Fruit fly (Drosophila melanogaster): ENCODE measurements around the gene Gr93a.
A peak's percentile ranks its signal among the peaks of the same experiment; 100 is the strongest.

Gr93a gene

DNA sequence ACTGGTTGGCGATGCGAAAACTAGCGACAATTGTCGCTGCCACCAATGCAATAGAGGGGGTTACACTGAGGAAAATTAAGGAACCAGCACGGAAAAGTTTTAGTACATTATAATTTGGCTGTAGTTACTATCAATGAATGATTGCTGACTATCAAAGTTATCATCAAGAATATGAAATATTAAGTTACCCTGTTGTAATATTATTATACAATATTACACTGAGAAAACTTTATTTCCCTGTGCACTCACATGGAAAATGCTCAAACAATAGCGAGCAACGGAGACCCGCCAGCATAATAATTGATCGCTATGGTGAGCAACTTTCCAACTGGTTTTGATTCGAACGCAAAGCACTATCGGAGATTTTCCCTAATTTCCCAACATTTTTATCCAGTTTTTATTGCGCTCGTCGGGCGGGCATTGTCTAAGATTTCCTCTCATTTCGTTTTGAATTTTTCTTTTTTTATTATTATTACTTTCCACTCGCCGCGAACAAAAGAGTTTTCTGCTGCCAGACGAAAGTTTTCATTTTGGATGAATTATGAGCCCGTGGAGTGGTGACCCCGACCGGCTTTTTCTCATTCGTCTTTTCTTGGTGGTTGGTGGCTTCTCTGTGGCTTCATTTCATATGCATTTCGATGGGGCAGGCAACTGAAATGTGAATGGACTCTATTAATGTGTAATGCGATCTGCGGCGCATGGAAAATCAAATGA is 30.0 kb downstream of the Gr93a start:
- no peak for TF ChIP-seq GATAd (GFP tag; optimal IDR thresholded peaks at IDR 0.05)
- TF ChIP-seq Hnf4 (GFP tag; optimal IDR thresholded peaks at IDR 0.05) = no peak
- TF ChIP-seq dl (GFP tag; optimal IDR thresholded peaks at IDR 0.05; ENCODE audit: insufficient read depth in 1 of 2, partially characterized antibody in 2 of 2) = no peak
- TF ChIP-seq tai (GFP tag; optimal IDR thresholded peaks at IDR 0.05) = no peak
- TF ChIP-seq Vsx2 (GFP tag; optimal IDR thresholded peaks at IDR 0.05; ENCODE audit: partially characterized antibody) = no peak
- no peak for TF ChIP-seq CG9705 (GFP tag; optimal IDR thresholded peaks at IDR 0.05)
- TF ChIP-seq dsf (GFP tag; optimal IDR thresholded peaks at IDR 0.05; ENCODE audit: borderline replicate concordance) = no peak
- TF ChIP-seq sv (GFP tag; optimal IDR thresholded peaks at IDR 0.05) = no peak
- TF ChIP-seq Dfd (GFP tag; optimal IDR thresholded peaks at IDR 0.05) = no peak
- TF ChIP-seq Abd-B (GFP tag; optimal IDR thresholded peaks at IDR 0.05) = no peak
- no peak for TF ChIP-seq rgr (GFP tag; optimal IDR thresholded peaks at IDR 0.05)
- no peak for TF ChIP-seq dmrt93B (GFP tag; optimal IDR thresholded peaks at IDR 0.05)

DNA sequence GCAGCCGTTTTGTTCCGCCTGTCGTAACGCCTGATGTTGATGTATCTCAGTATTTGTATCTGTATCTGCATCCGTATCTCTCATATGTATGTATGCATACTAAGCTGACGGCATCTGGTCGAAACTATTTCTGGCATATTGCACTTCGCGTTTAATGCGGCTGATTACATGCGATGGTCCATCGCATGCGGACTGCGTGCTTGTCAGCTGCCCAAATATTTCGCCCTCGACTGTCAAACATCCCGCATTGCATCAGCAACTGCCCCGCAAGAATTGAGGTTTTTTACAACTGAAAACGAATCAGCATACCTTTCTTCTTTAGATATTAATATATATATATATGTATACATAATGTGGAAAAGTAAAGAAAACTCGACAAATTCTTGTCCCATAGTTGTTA is 30.6 kb downstream of the Gr93a start:
- TF ChIP-seq dl (GFP tag; optimal IDR thresholded peaks at IDR 0.05; ENCODE audit: insufficient read depth in 1 of 2, partially characterized antibody in 2 of 2) = no peak
- TF ChIP-seq GATAd (GFP tag; optimal IDR thresholded peaks at IDR 0.05) = no peak
- TF ChIP-seq pan (optimal IDR thresholded peaks at IDR 0.05) = no peak
- no peak for TF ChIP-seq OdsH (GFP tag; optimal IDR thresholded peaks at IDR 0.05)
- TF ChIP-seq Dif (GFP tag; optimal IDR thresholded peaks at IDR 0.05; ENCODE audit: partially characterized antibody) = no peak
- TF ChIP-seq Hnf4 (GFP tag; optimal IDR thresholded peaks at IDR 0.05) = no peak
- no peak for TF ChIP-seq psq (GFP tag; optimal IDR thresholded peaks at IDR 0.05)
- no peak for TF ChIP-seq lola (GFP tag; optimal IDR thresholded peaks at IDR 0.05)
- TF ChIP-seq dmrt93B (GFP tag; optimal IDR thresholded peaks at IDR 0.05) = no peak
- TF ChIP-seq CG32264 (GFP tag; optimal IDR thresholded peaks at IDR 0.05) = no peak
- TF ChIP-seq jim (GFP tag; optimal IDR thresholded peaks at IDR 0.05) = no peak
- TF ChIP-seq br (GFP tag; optimal IDR thresholded peaks at IDR 0.05) = no peak
- no peak for TF ChIP-seq Vsx2 (GFP tag; optimal IDR thresholded peaks at IDR 0.05; ENCODE audit: partially characterized antibody)

- TF ChIP-seq Rel (GFP tag; optimal IDR thresholded peaks at IDR 0.05) (no peak), Rel (tag; optimal IDR thresholded peaks at IDR 0.05) (peak; percentile 12), dl (GFP tag; optimal IDR thresholded peaks at IDR 0.05; ENCODE audit: insufficient read depth in 1 of 2, partially characterized antibody in 2 of 2) (no peak), psq (GFP tag; optimal IDR thresholded peaks at IDR 0.05) (no peak), brk (GFP tag; optimal IDR thresholded peaks at IDR 0.05) (no peak)
These were observed 31.6 kb downstream of the Gr93a start for dm6 chr3R:21863817-21864384.

dm6 chr3R:21864484-21864883 is 32.2 kb downstream of the Gr93a start:
- no peak for TF ChIP-seq Jra (GFP tag; optimal IDR thresholded peaks at IDR 0.05)
- no peak for TF ChIP-seq Vsx2 (GFP tag; optimal IDR thresholded peaks at IDR 0.05; ENCODE audit: partially characterized antibody)
- no peak for TF ChIP-seq rgr (GFP tag; optimal IDR thresholded peaks at IDR 0.05)
- no peak for TF ChIP-seq Dif (GFP tag; optimal IDR thresholded peaks at IDR 0.05; ENCODE audit: partially characterized antibody)
- TF ChIP-seq dmrt93B (GFP tag; optimal IDR thresholded peaks at IDR 0.05) = no peak
- TF ChIP-seq ey (GFP tag; optimal IDR thresholded peaks at IDR 0.05) = no peak
- no peak for TF ChIP-seq sv (GFP tag; optimal IDR thresholded peaks at IDR 0.05)
- TF ChIP-seq psq (GFP tag; optimal IDR thresholded peaks at IDR 0.05) = no peak
- TF ChIP-seq fru (GFP tag; optimal IDR thresholded peaks at IDR 0.05) = no peak
- TF ChIP-seq Abd-B (GFP tag; optimal IDR thresholded peaks at IDR 0.05) = no peak
- TF ChIP-seq pan (optimal IDR thresholded peaks at IDR 0.05) = no peak
- no peak for TF ChIP-seq sage (GFP tag; optimal IDR thresholded peaks at IDR 0.05)
- TF ChIP-seq dsf (GFP tag; optimal IDR thresholded peaks at IDR 0.05; ENCODE audit: borderline replicate concordance) = no peak
- TF ChIP-seq OdsH (GFP tag; optimal IDR thresholded peaks at IDR 0.05) = no peak
- TF ChIP-seq Sp1 (GFP tag; optimal IDR thresholded peaks at IDR 0.05) = no peak
- no peak for TF ChIP-seq Mio (GFP tag; optimal IDR thresholded peaks at IDR 0.05)
- TF ChIP-seq Dfd (GFP tag; optimal IDR thresholded peaks at IDR 0.05) = no peak
- TF ChIP-seq HLH106 (tag; optimal IDR thresholded peaks at IDR 0.05) = no peak

DNA sequence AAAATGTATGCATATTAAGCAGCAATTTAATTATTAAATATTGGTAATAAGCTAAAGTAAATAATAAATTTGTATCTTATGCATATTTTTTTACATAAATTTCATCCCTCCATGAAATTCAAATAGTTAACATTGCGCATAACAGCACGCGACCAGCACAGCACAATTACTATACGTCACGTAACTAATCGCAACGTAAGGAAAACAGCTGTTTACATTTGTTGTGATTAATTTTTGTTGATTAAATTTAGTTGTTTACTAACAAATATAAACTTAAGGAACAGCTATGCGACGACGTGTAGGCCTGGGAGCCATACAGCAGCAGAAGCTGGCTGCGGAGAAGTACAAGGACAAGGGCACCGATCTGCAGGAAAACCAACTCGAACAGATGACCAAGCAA is 32.7 kb downstream of the Gr93a start, which contains the start of gene lsn:
Gene lsn, plus strand, starts transcription at position 177 of the 400 bp plus-strand sequence.
- TF ChIP-seq Hr78 (GFP tag; optimal IDR thresholded peaks at IDR 0.05) (no peak), Mio (GFP tag; optimal IDR thresholded peaks at IDR 0.05) (no peak), Hr83 (GFP tag; optimal IDR thresholded peaks at IDR 0.05; ENCODE audit: poor library complexity, severe bottlenecking) (no peak), CrebA (GFP tag; optimal IDR thresholded peaks at IDR 0.05; ENCODE audit: borderline replicate concordance) (peak; percentile 2), Dfd (GFP tag; optimal IDR thresholded peaks at IDR 0.05) (no peak), sage (GFP tag; optimal IDR thresholded peaks at IDR 0.05) (peak; percentile 12), brk (GFP tag; optimal IDR thresholded peaks at IDR 0.05) (peak; percentile 41)
